Fruit fly (Drosophila melanogaster) whole organism, prepupa: ENCODE measurements around the gene CCHa2.

Experiments used
- CG15336 ChIP-seq: fragments of 200-800 bp; sonication (Bioruptor generic); IDR thresholded peaks from 2 replicates; pipeline ENCODE4 v1.3.6; 2022; ENCODE audit warnings: missing biosample characterization, missing genetic modification characterization
- CG1621 ChIP-seq: fragments of 200-800 bp; sonication (Bioruptor generic); optimal IDR thresholded peaks from 3 replicates; lab custom pipeline; 2018; ENCODE audit warnings: missing biosample characterization, mild to moderate bottlenecking, missing genetic modification characterization
- CG16779 ChIP-seq: fragments of 200-800 bp; sonication (Bioruptor generic); optimal IDR thresholded peaks from 3 replicates; lab custom pipeline; 2017; ENCODE audit warnings: missing biosample characterization, mild to moderate bottlenecking, missing genetic modification characterization
- CG3919 ChIP-seq: fragments of 200-800 bp; sonication (Bioruptor generic); optimal IDR thresholded peaks from 3 replicates; lab custom pipeline; 2016; ENCODE audit warnings: missing biosample characterization, missing genetic modification characterization
- Ets21C ChIP-seq: fragments of 200-800 bp; sonication (Bioruptor generic); optimal IDR thresholded peaks from 3 replicates; lab custom pipeline; 2016; ENCODE audit warnings: missing biosample characterization, missing genetic modification characterization
- Hr4 ChIP-seq: fragments of 200-800 bp; sonication (Bioruptor generic); optimal IDR thresholded peaks from 3 replicates; lab custom pipeline; 2016; ENCODE audit warnings: missing biosample characterization, missing genetic modification characterization
- OdsH ChIP-seq: fragments of 200-800 bp; sonication (Bioruptor generic); optimal IDR thresholded peaks from 3 replicates; lab custom pipeline; 2016; ENCODE audit warnings: missing biosample characterization, missing genetic modification characterization
- Sox14 ChIP-seq: fragments of 200-800 bp; sonication (Bioruptor generic); optimal IDR thresholded peaks from 3 replicates; lab custom pipeline; 2016; ENCODE audit warnings: missing biosample characterization, missing genetic modification characterization
- dac ChIP-seq: fragments of 200-800 bp; sonication (Bioruptor generic); optimal IDR thresholded peaks from 2 replicates; lab custom pipeline; 2017; ENCODE audit warnings: missing biosample characterization, mild to moderate bottlenecking, missing genetic modification characterization
- fd59A ChIP-seq: fragments of 200-800 bp; sonication (Bioruptor generic); optimal IDR thresholded peaks from 2 replicates; lab custom pipeline; 2017; ENCODE audit warnings: missing biosample characterization, mild to moderate bottlenecking, missing genetic modification characterization, missing genetic modification reagents
- ss ChIP-seq, 2 experiments: fragments of 200-800 bp; sonication (Bioruptor generic); optimal IDR thresholded peaks; 2 replicates in 1 of 2; 3 replicates in 1 of 2; lab custom pipeline; 2017 to 2018; ENCODE audit warnings: mild to moderate bottlenecking in 2 of 2, missing biosample characterization in 2 of 2, missing genetic modification characterization in 2 of 2, moderate library complexity in 1 of 2

DNA sequence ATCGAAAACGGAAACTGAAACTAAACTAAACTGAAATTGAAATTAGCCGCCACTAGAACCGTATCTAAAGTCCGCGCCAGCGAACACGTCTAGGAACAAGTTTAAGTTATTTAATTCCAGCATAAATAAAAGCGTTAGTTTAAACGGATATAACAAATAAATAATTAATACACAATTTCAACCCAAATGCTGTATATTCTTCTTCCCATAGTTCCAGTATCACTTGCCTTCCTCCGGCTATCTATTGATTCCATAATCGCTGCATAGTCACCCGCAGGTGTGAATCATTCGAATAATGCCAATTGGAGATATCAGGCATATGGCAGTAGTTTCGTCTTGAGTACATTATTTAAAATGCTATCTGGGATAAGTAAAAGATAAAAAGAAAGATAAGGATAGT lies 9.9 kb downstream of the CCHa2 start:
- no peak for TF ChIP-seq CG15336 (GFP tag; lab: Robert Waterston, UW)
- TF ChIP-seq OdsH (GFP tag; lab: Kevin White, UChicago), result no peak
- no peak for TF ChIP-seq fd59A (GFP tag; lab: Kevin White, UChicago)
- TF ChIP-seq Ets21C (GFP tag; lab: Kevin White, UChicago), result no peak
- TF ChIP-seq CG16779 (tag; lab: Kevin White, UChicago), result no peak
- TF ChIP-seq dac (GFP tag; lab: Kevin White, UChicago), result no peak
- TF ChIP-seq CG1621 (tag; lab: Kevin White, UChicago), result no peak
- TF ChIP-seq Hr4 (GFP tag; lab: Kevin White, UChicago), result no peak
- TF ChIP-seq ss (GFP tag; optimal IDR thresholded peaks at IDR 0.05; lab: Kevin White, UChicago), result no peak
- TF ChIP-seq Sox14 (GFP tag; lab: Kevin White, UChicago), result no peak
- TF ChIP-seq CG3919 (GFP tag; lab: Kevin White, UChicago), result no peak
